Fruit fly (Drosophila melanogaster): Measurements from ENCODE around the gene CG14355.

Gene CG14355

DNA sequence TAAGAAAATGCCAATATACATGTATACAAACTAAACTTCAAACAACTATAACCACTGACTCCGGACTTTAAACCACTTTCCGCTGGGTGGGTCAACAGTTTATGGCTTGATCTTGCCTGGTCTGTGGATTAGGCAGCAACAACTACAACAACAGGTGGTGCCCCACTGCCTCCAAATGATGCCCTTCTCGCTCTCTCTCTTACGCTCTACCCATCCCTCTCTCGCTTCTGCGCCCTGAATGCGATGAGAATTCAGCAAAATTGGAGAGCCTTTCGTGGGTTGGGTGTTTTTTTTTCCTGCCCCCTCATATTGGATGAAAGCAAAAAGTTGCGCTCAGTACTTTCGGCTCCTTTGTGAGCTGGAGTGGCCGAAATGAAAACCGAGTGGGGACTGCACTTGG lies 10.8 kb downstream of the CG14355 start:
- no peak for TF ChIP-seq nerfin-1 (tag; optimal IDR thresholded peaks at IDR 0.05)
- peak; percentile 79 for TF ChIP-seq ewg (GFP tag; optimal IDR thresholded peaks at IDR 0.05)
- TF ChIP-seq Hey (tag; optimal IDR thresholded peaks at IDR 0.05) = no peak
- peak; percentile 6 for TF ChIP-seq CG8359 (GFP tag; optimal IDR thresholded peaks at IDR 0.05; ENCODE audit: borderline replicate concordance)
- TF ChIP-seq nau (GFP tag; optimal IDR thresholded peaks at IDR 0.05) = no peak
- TF ChIP-seq CG14965 (GFP tag; optimal IDR thresholded peaks at IDR 0.05; ENCODE audit: borderline replicate concordance) = no peak
- TF ChIP-seq Drgx (GFP tag; IDR thresholded peaks at IDR 0.05) = no peak
- no peak for TF ChIP-seq crp (GFP tag; optimal IDR thresholded peaks at IDR 0.05)
- TF ChIP-seq scrt (GFP tag; optimal IDR thresholded peaks at IDR 0.05) = peak; percentile 93
- no peak for TF ChIP-seq caup (GFP tag; optimal IDR thresholded peaks at IDR 0.05; ENCODE audit: severe bottlenecking)
- TF ChIP-seq CG31388 (GFP tag; optimal IDR thresholded peaks at IDR 0.05) = no peak
- TF ChIP-seq crc (GFP tag; optimal IDR thresholded peaks at IDR 0.05) = no peak
- peak; percentile 21 to 57 for TF ChIP-seq Trl (optimal IDR thresholded peaks at IDR 0.05)
- no peak for TF ChIP-seq Trl (GFP tag; optimal IDR thresholded peaks at IDR 0.05)
- no peak for TF ChIP-seq p53 (GFP tag; optimal IDR thresholded peaks at IDR 0.05)
- TF ChIP-seq CG17612 (GFP tag; IDR thresholded peaks at IDR 0.05) = no peak
- no peak for TF ChIP-seq dan (GFP tag; IDR thresholded peaks at IDR 0.05)
- no peak for TF ChIP-seq CG4617 (GFP tag; optimal IDR thresholded peaks at IDR 0.05; ENCODE audit: borderline replicate concordance)

- 0 out of 3 replicates have a peak, but pooled peaks have one; percentile 11 for TF ChIP-seq CG3726 (GFP tag; IDR thresholded peaks at IDR 0.05)
- TF ChIP-seq Max (GFP tag; optimal IDR thresholded peaks at IDR 0.05) = no peak
Observed at dm6 chr3R:14131972-14132371, 19.8 kb downstream of the CG14355 start, which contains the start of gene CG14356. CG14356 (minus strand) TSS chr3R:14132072.

DNA sequence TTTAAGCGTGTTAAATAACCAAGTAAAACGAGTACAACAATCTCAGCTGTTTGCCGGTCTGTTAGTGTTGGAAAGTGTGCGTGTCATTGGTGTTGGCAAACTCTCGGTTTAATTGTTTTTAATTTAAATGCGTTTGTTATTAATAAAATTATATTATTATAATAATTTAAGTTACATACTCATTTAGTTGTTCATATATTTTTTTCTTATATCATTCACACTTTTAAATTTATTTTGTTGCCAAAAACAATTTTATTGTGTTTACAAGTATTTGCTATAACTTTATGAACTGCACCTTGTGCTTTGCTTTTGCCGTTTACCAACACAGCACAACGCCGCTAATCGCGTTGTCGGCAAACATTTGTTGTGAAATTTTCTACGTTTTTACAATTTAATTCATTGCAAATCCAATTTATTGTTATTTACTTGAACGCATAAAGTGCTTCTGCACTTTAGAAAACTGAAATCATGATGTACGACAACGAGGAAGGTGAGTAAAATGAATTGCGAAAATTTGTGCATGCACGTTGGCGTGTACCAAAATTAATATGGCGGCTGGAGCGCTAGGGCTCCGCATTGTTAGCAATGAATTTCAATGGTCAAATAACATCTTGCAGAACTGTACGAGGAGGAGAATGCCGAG lies 26.1 kb downstream of the CG14355 start, which contains the start of the genes 140up and Polr2B:
Gene 140up (minus strand): TSS at position 70 of the 643 bp plus-strand sequence.
Gene Polr2B (plus strand): TSS at position 313 of the 643 bp plus-strand sequence.
- TF ChIP-seq HLH4C (GFP tag; IDR thresholded peaks at IDR 0.05; ENCODE audit: partially characterized antibody) (no peak), al (GFP tag; IDR thresholded peaks at IDR 0.05) (peak; percentile 90), lbe (GFP tag; optimal IDR thresholded peaks at IDR 0.05) (peak; percentile 89), sim (GFP tag; IDR thresholded peaks at IDR 0.05) (0 out of 2 replicates have a peak, but pooled peaks have one; percentile 27), GATAe (GFP tag; conservative IDR thresholded peaks at IDR 0.05) (peak; percentile 83), Stat92E (GFP tag; optimal IDR thresholded peaks at IDR 0.05) (no peak), CG2202 (tag; optimal IDR thresholded peaks at IDR 0.05) (peak; percentile 82), Doc2 (GFP tag; IDR thresholded peaks at IDR 0.05) (peak; percentile 71; the same call in 1 of the 2 replicates), CG32772 (GFP tag; IDR thresholded peaks at IDR 0.05) (peak; percentile 93), wdn (GFP tag; IDR thresholded peaks at IDR 0.05) (peak; percentile 93), D19B (GFP tag; optimal IDR thresholded peaks at IDR 0.05) (peak; percentile 79), CG11723 (GFP tag; optimal IDR thresholded peaks at IDR 0.05) (peak; percentile 85), CG6791 (GFP tag; IDR thresholded peaks at IDR 0.05; ENCODE audit: partially characterized antibody) (no peak), Chrac-16 (GFP tag; optimal IDR thresholded peaks at IDR 0.05) (peak; percentile 95), CG4360 (GFP tag; IDR thresholded peaks at IDR 0.05) (peak; percentile 52; the same call in 1 of the 2 replicates), zen (tag; optimal IDR thresholded peaks at IDR 0.05) (peak; percentile 93), Sry-δ (GFP tag; optimal IDR thresholded peaks at IDR 0.05) (peak; percentile 34), lola (GFP tag; optimal IDR thresholded peaks at IDR 0.05) (peak in 1 of 3 experiments; percentile 93), YL-1 (GFP tag; optimal IDR thresholded peaks at IDR 0.05) (peak; percentile 88), CG13123 (GFP tag; optimal IDR thresholded peaks at IDR 0.05) (peak; percentile 86), hb (GFP tag; IDR thresholded peaks at IDR 0.05; ENCODE audit: partially characterized antibody) (no peak), dmrt99B (tag; optimal IDR thresholded peaks at IDR 0.05) (peak; percentile 90), Hand (GFP tag; optimal IDR thresholded peaks at IDR 0.05) (peak; percentile 72), E2f1 (GFP tag; IDR thresholded peaks at IDR 0.05) (peak; percentile 93), slou (GFP tag; optimal IDR thresholded peaks at IDR 0.05) (peak; percentile 86), CG31441 (GFP tag; IDR thresholded peaks at IDR 0.05) (peak; percentile 94), ato (GFP tag; IDR thresholded peaks at IDR 0.05; ENCODE audit: partially characterized antibody) (no peak)

Data from whole organism, embryonic.